Fruit fly (Drosophila melanogaster) whole organism, prepupa: ENCODE data around the gene CG5986.

Experiments used
- Blimp-1 ChIP-seq: fragments of 200-800 bp; sonication (Bioruptor generic); optimal IDR thresholded peaks from 3 replicates; lab custom pipeline; 2017; ENCODE audit warnings: missing biosample characterization, missing genetic modification characterization, mild to moderate bottlenecking, moderate library complexity, missing genetic modification reagents
- CG10631 ChIP-seq: fragments of 200-800 bp; sonication (Bioruptor generic); optimal IDR thresholded peaks from 2 replicates; lab custom pipeline; 2016; ENCODE audit warnings: missing biosample characterization, missing genetic modification characterization
- CG11294 ChIP-seq: fragments of 200-800 bp; sonication (Bioruptor generic); IDR thresholded peaks from 2 replicates; pipeline ENCODE4 v1.3.6; 2022; ENCODE audit warnings: missing biosample characterization, missing genetic modification characterization
- CG15336 ChIP-seq: fragments of 200-800 bp; sonication (Bioruptor generic); IDR thresholded peaks from 2 replicates; pipeline ENCODE4 v1.3.6; 2022; ENCODE audit warnings: missing biosample characterization, missing genetic modification characterization
- CG1621 ChIP-seq: fragments of 200-800 bp; sonication (Bioruptor generic); optimal IDR thresholded peaks from 3 replicates; lab custom pipeline; 2018; ENCODE audit warnings: missing biosample characterization, mild to moderate bottlenecking, missing genetic modification characterization
- CG16779 ChIP-seq: fragments of 200-800 bp; sonication (Bioruptor generic); optimal IDR thresholded peaks from 3 replicates; lab custom pipeline; 2017; ENCODE audit warnings: missing biosample characterization, mild to moderate bottlenecking, missing genetic modification characterization
- CG3032 ChIP-seq: fragments of 200-800 bp; optimal IDR thresholded peaks from 2 replicates; lab custom pipeline; 2019; ENCODE audit warnings: missing biosample characterization, mild to moderate bottlenecking, missing genetic modification characterization, moderate library complexity
- CG31627 ChIP-seq: fragments of 200-800 bp; sonication (Bioruptor generic); optimal IDR thresholded peaks from 3 replicates; lab custom pipeline; 2016; ENCODE audit warnings: missing biosample characterization, missing genetic modification characterization
- CG34406 ChIP-seq: fragments of 200-800 bp; sonication (Bioruptor generic); optimal IDR thresholded peaks from 3 replicates; lab custom pipeline; 2016; ENCODE audit warnings: missing biosample characterization, missing genetic modification characterization
- CG3919 ChIP-seq: fragments of 200-800 bp; sonication (Bioruptor generic); optimal IDR thresholded peaks from 3 replicates; lab custom pipeline; 2016; ENCODE audit warnings: missing biosample characterization, missing genetic modification characterization
- CG4318 ChIP-seq: fragments of 200-800 bp; sonication (Bioruptor generic); optimal IDR thresholded peaks from 3 replicates; lab custom pipeline; 2017; ENCODE audit warnings: missing biosample characterization, mild to moderate bottlenecking, missing genetic modification characterization
- CG6276 ChIP-seq: fragments of 200-800 bp; sonication (Bioruptor generic); optimal IDR thresholded peaks from 2 replicates; lab custom pipeline; 2017; ENCODE audit warnings: missing biosample characterization, mild to moderate bottlenecking, missing genetic modification characterization
- CG6808 ChIP-seq: fragments of 200-800 bp; sonication (Bioruptor generic); optimal IDR thresholded peaks from 3 replicates; lab custom pipeline; 2017; ENCODE audit warnings: missing biosample characterization, missing genetic modification characterization, mild to moderate bottlenecking, moderate library complexity, missing genetic modification reagents
- CG6854 ChIP-seq: fragments of 200-800 bp; sonication (Bioruptor generic); optimal IDR thresholded peaks from 2 replicates; lab custom pipeline; 2017; ENCODE audit warnings: missing biosample characterization, mild to moderate bottlenecking, missing genetic modification characterization
- CG7368 ChIP-seq: fragments of 200-800 bp; sonication (Bioruptor generic); optimal IDR thresholded peaks from 3 replicates; lab custom pipeline; 2016; ENCODE audit warnings: missing biosample characterization, missing genetic modification characterization
- CG8119 ChIP-seq: fragments of 200-800 bp; sonication (Bioruptor generic); IDR thresholded peaks from 3 replicates; pipeline ENCODE4 v1.3.6; 2022; ENCODE audit warnings: missing biosample characterization, missing genetic modification characterization
- CG8632 ChIP-seq: fragments of 200-800 bp; sonication (Bioruptor generic); optimal IDR thresholded peaks from 3 replicates; lab custom pipeline; 2016; ENCODE audit warnings: missing biosample characterization, missing genetic modification characterization
- Eip78C ChIP-seq: fragments of 200-800 bp; sonication (Bioruptor generic); peaks from one replicate; lab custom pipeline; 2016; ENCODE audit warnings: missing biosample characterization, missing genetic modification characterization
- Ets21C ChIP-seq: fragments of 200-800 bp; sonication (Bioruptor generic); optimal IDR thresholded peaks from 3 replicates; lab custom pipeline; 2016; ENCODE audit warnings: missing biosample characterization, missing genetic modification characterization
- Gug ChIP-seq: fragments of 200-800 bp; sonication (Bioruptor generic); IDR thresholded peaks from 2 replicates; pipeline ENCODE4 v1.3.6; 2022; ENCODE audit warnings: missing biosample characterization, missing genetic modification characterization
- Hr38 ChIP-seq: sonication (Bioruptor generic); optimal IDR thresholded peaks from 2 replicates; lab custom pipeline; 2016; ENCODE audit warnings: missing biosample characterization, missing genetic modification characterization
- Hr39 ChIP-seq: fragments of 200-800 bp; sonication (Bioruptor generic); optimal IDR thresholded peaks from 2 replicates; lab custom pipeline; 2016; ENCODE audit warnings: missing biosample characterization, missing genetic modification characterization
- Hr4 ChIP-seq: fragments of 200-800 bp; sonication (Bioruptor generic); optimal IDR thresholded peaks from 3 replicates; lab custom pipeline; 2016; ENCODE audit warnings: missing biosample characterization, missing genetic modification characterization
- Lpt ChIP-seq: fragments of 200-800 bp; sonication (Bioruptor generic); optimal IDR thresholded peaks from 3 replicates; lab custom pipeline; 2016; ENCODE audit warnings: missing biosample characterization, missing genetic modification characterization
- Met ChIP-seq: fragments of 200-800 bp; sonication (Bioruptor generic); optimal IDR thresholded peaks from 3 replicates; lab custom pipeline; 2016; ENCODE audit warnings: missing biosample characterization, missing genetic modification characterization
- Smox ChIP-seq: fragments of 200-800 bp; sonication (Bioruptor generic); optimal IDR thresholded peaks from 3 replicates; lab custom pipeline; 2016; ENCODE audit warnings: missing biosample characterization, missing genetic modification characterization
- Sox102F ChIP-seq: fragments of 200-800 bp; sonication (Bioruptor generic); optimal IDR thresholded peaks from 2 replicates; lab custom pipeline; 2016; ENCODE audit warnings: missing biosample characterization, mild to moderate bottlenecking, missing genetic modification characterization
- Sox14 ChIP-seq: fragments of 200-800 bp; sonication (Bioruptor generic); optimal IDR thresholded peaks from 3 replicates; lab custom pipeline; 2016; ENCODE audit warnings: missing biosample characterization, missing genetic modification characterization
- achi ChIP-seq: fragments of 200-800 bp; sonication (Bioruptor generic); optimal IDR thresholded peaks from 3 replicates; lab custom pipeline; 2016; ENCODE audit warnings: missing biosample characterization, missing genetic modification characterization
- acj6 ChIP-seq: fragments of 200-800 bp; sonication (Bioruptor generic); optimal IDR thresholded peaks from 3 replicates; lab custom pipeline; 2016; ENCODE audit warnings: missing biosample characterization, missing genetic modification characterization
- cyc ChIP-seq: fragments of 200-800 bp; sonication (Bioruptor generic); optimal IDR thresholded peaks from 3 replicates; lab custom pipeline; 2016; ENCODE audit warnings: missing biosample characterization, missing genetic modification characterization
- dac ChIP-seq: fragments of 200-800 bp; sonication (Bioruptor generic); optimal IDR thresholded peaks from 2 replicates; lab custom pipeline; 2017; ENCODE audit warnings: missing biosample characterization, mild to moderate bottlenecking, missing genetic modification characterization
- dsx ChIP-seq: fragments of 200-800 bp; optimal IDR thresholded peaks from 3 replicates; lab custom pipeline; 2019; ENCODE audit warnings: missing biosample characterization, mild to moderate bottlenecking, missing genetic modification characterization, moderate library complexity; ENCODE audit not compliant: poor library complexity, severe bottlenecking
- eg ChIP-seq: fragments of 200-800 bp; sonication (Bioruptor generic); IDR thresholded peaks from 3 replicates; pipeline ENCODE4 v1.3.6; 2022; ENCODE audit warnings: missing biosample characterization, missing genetic modification characterization
- esn ChIP-seq: fragments of 200-800 bp; sonication (Bioruptor generic); optimal IDR thresholded peaks from 2 replicates; lab custom pipeline; 2016; ENCODE audit warnings: missing biosample characterization, mild to moderate bottlenecking, missing genetic modification characterization, moderate library complexity
- fd85E ChIP-seq: fragments of 200-800 bp; sonication (Bioruptor generic); optimal IDR thresholded peaks from 3 replicates; lab custom pipeline; 2016; ENCODE audit warnings: missing biosample characterization, missing genetic modification characterization
- fkh ChIP-seq: fragments of 200-800 bp; sonication (Bioruptor generic); optimal IDR thresholded peaks from 3 replicates; lab custom pipeline; 2017; ENCODE audit warnings: missing biosample characterization, mild to moderate bottlenecking, missing genetic modification characterization, moderate library complexity
- lz ChIP-seq: fragments of 200-800 bp; sonication (Bioruptor generic); optimal IDR thresholded peaks from 3 replicates; lab custom pipeline; 2016; ENCODE audit warnings: missing biosample characterization, missing genetic modification characterization
- net ChIP-seq: fragments of 200-800 bp; sonication (Bioruptor generic); optimal IDR thresholded peaks from 3 replicates; lab custom pipeline; 2016; ENCODE audit warnings: missing biosample characterization, missing genetic modification characterization
- pdm3 ChIP-seq: fragments of 200-800 bp; sonication (Bioruptor generic); optimal IDR thresholded peaks from 3 replicates; lab custom pipeline; 2016; ENCODE audit warnings: missing biosample characterization, missing genetic modification characterization
- salr ChIP-seq, 2 experiments: fragments of 200-800 bp; sonication (Bioruptor generic); optimal IDR thresholded peaks; 3 replicates each; lab custom pipeline; 2016 to 2018; ENCODE audit warnings: missing biosample characterization in 2 of 2, missing genetic modification characterization in 2 of 2, mild to moderate bottlenecking in 1 of 2
- ss ChIP-seq, 2 experiments: fragments of 200-800 bp; sonication (Bioruptor generic); optimal IDR thresholded peaks; 2 replicates in 1 of 2; 3 replicates in 1 of 2; lab custom pipeline; 2017 to 2018; ENCODE audit warnings: mild to moderate bottlenecking in 2 of 2, missing biosample characterization in 2 of 2, missing genetic modification characterization in 2 of 2, moderate library complexity in 1 of 2
- svp ChIP-seq: fragments of 200-800 bp; sonication (Bioruptor generic); peaks from one replicate; lab custom pipeline; 2016; ENCODE audit warnings: missing biosample characterization, missing genetic modification characterization
- topi ChIP-seq: fragments of 200-800 bp; sonication (Bioruptor generic); optimal IDR thresholded peaks from 3 replicates; lab custom pipeline; 2016; ENCODE audit warnings: missing biosample characterization, missing genetic modification characterization
- vri ChIP-seq: fragments of 200-800 bp; sonication (Bioruptor generic); optimal IDR thresholded peaks from 3 replicates; lab custom pipeline; 2016; ENCODE audit warnings: missing biosample characterization, mild to moderate bottlenecking, missing genetic modification characterization

CG5986 gene

dm6 chr3R:24026503-24026902, 21.1 kb upstream of the CG5986 start:
- TF ChIP-seq cyc (GFP tag; lab: Kevin White, UChicago) (no peak), CG6808 (GFP tag; lab: Kevin White, UChicago) (no peak), CG7368 (GFP tag; lab: Kevin White, UChicago) (no peak), CG16779 (tag; lab: Kevin White, UChicago) (no peak), net (GFP tag; lab: Kevin White, UChicago) (no peak), svp (GFP tag; lab: Kevin White, UChicago) (no peak), salr (GFP tag; optimal IDR thresholded peaks at IDR 0.05; lab: Kevin White, UChicago) (peak in 1 of 2 experiments; percentile 0)

dm6 chr3R:24027222-24027621, 20.4 kb upstream of the CG5986 start:
- TF ChIP-seq vri (peak; percentile 42), topi (GFP tag; lab: Kevin White, UChicago) (no peak)
- TF ChIP-seq, all 60 proteins: peak for 1

DNA sequence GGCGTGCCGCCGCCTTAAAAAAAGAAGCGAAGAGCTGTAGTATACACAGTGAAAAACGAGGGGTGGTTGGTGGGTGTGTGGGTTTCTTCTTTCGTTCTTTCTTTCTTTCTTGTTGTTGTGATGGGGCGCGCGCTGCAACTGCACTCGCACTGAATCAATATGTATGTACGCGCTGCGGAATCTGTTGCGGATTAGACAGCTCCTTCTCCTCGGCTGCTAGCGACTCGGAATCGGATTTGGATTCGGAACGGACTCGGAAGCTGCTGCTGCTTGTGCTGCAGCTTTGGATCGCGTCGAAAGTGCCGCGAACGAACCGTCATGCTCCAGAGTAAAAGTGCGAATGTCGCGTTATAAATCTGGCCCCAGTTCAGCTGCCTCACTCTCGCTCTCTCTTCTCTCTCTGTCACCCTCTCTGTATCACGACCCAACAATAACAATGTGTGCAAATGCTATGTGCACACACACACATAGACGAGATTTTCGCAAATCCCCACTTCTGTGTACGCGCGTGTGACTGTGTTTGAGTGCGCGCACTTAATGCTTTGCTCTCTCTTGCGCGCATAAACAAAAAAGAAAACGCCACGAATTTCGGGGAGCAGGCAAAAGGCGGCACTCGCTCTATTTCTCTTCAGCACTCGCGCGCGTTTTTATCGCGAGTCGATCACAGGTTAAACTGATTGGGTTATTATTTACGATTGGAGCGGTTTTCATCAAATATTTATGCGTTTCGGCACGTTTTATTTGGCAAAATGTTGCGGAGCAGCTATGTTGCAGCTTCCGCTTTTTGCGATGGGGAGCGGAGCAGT, 16.4 kb upstream of the CG5986 start:
- peak; percentile 54 for TF ChIP-seq CG6276 (GFP tag; lab: Kevin White, UChicago)
- TF ChIP-seq CG10631, result no peak
- peak; percentile 13 for TF ChIP-seq CG1621 (tag; lab: Kevin White, UChicago)
- no peak for TF ChIP-seq dac (GFP tag; lab: Kevin White, UChicago)
- no peak for TF ChIP-seq CG8632
- TF ChIP-seq Hr39, result peak; percentile 13
- no peak for TF ChIP-seq pdm3 (GFP tag; lab: Kevin White, UChicago)
- TF ChIP-seq Hr4 (GFP tag; lab: Kevin White, UChicago), result no peak
- peak; percentile 25 for TF ChIP-seq achi (GFP tag; lab: Kevin White, UChicago)
- no peak for TF ChIP-seq Hr38 (GFP tag; lab: Kevin White, UChicago)
- TF ChIP-seq CG16779 (tag; lab: Kevin White, UChicago), result peak; percentile 65
- peak; percentile 23 for TF ChIP-seq topi (GFP tag; lab: Kevin White, UChicago)
- peak; percentile 3 for TF ChIP-seq acj6 (GFP tag; lab: Kevin White, UChicago)
- no peak for TF ChIP-seq Met
- peak; percentile 48; the same call in 1 of the 2 replicates for TF ChIP-seq CG15336 (GFP tag; lab: Robert Waterston, UW)
- peak; percentile 44; the same call in 1 of the 2 replicates for TF ChIP-seq Gug (GFP tag; lab: Robert Waterston, UW)
- TF ChIP-seq Ets21C, result no peak
- no peak for TF ChIP-seq fkh
- no peak; the same call in 1 of the 2 replicates for TF ChIP-seq CG11294
- peak; percentile 12 for TF ChIP-seq CG34406 (GFP tag; lab: Kevin White, UChicago)
- TF ChIP-seq Sox14, result peak; percentile 50
- TF ChIP-seq CG3919 (GFP tag; lab: Kevin White, UChicago), result peak; percentile 51
- peak; percentile 67; the same call in 2 of the 3 replicates for TF ChIP-seq eg (GFP tag; lab: Robert Waterston, UW)
- peak; percentile 83 for TF ChIP-seq dsx (GFP tag; lab: Kevin White, UChicago)
- peak; percentile 12 for TF ChIP-seq CG3032 (tag; lab: Kevin White, UChicago)
- no peak for TF ChIP-seq salr (GFP tag; optimal IDR thresholded peaks at IDR 0.05; lab: Kevin White, UChicago)
- TF ChIP-seq CG8119, result peak; percentile 48
- peak; percentile 16 for TF ChIP-seq CG31627 (GFP tag; lab: Kevin White, UChicago)
- peak; percentile 3 for TF ChIP-seq Smox (GFP tag; lab: Kevin White, UChicago)
- TF ChIP-seq Blimp-1, result peak; percentile 47
- TF ChIP-seq cyc (GFP tag; lab: Kevin White, UChicago), result no peak
- no peak for TF ChIP-seq lz (GFP tag; lab: Kevin White, UChicago)
- no peak for TF ChIP-seq Lpt (GFP tag; lab: Kevin White, UChicago)
- peak; percentile 55 to 58 for TF ChIP-seq ss (GFP tag; optimal IDR thresholded peaks at IDR 0.05; lab: Kevin White, UChicago)
- peak; percentile 6 for TF ChIP-seq Sox102F (GFP tag; lab: Kevin White, UChicago)
- TF ChIP-seq esn (GFP tag; lab: Kevin White, UChicago), result peak; percentile 29
- peak; percentile 86 for TF ChIP-seq Eip78C (GFP tag; lab: Kevin White, UChicago)
- peak; percentile 36 for TF ChIP-seq fd85E
- peak; percentile 64 for TF ChIP-seq CG6854 (GFP tag; lab: Kevin White, UChicago)
- peak; percentile 94 for TF ChIP-seq svp (GFP tag; lab: Kevin White, UChicago)
- TF ChIP-seq CG4318 (GFP tag; lab: Kevin White, UChicago), result no peak
